Worm (Caenorhabditis elegans) whole organism, dauer: ENCODE measurements around the gene C50E3.15.

ENCODE experiments used
- unc-62 ChIP-seq: sonication (generic microtip); optimal IDR thresholded peaks from 2 replicates; lab custom pipeline; 2017; ENCODE audit warnings: missing biosample characterization, missing genetic modification reagents, missing genetic modification characterization

Gene C50E3.15

ce11 chrV:7618114-7618513 is at the start of gene C50E3.15:
Gene C50E3.15, plus strand, starts transcription at chrV:7618414.
- no peak for TF ChIP-seq unc-62 (GFP tag; lab: Kevin White, UChicago)

ce11 chrV:7570290-7570689 is 47.9 kb upstream of the C50E3.15 start, which contains the start of gene clec-212:
Gene clec-212, minus strand, starts transcription at chrV:7570390.
- TF ChIP-seq unc-62 (GFP tag; lab: Kevin White, UChicago): no peak

- TF ChIP-seq unc-62 (GFP tag; lab: Kevin White, UChicago): no peak
These were observed 47.3 kb upstream of the C50E3.15 start, which contains the start of gene F19F10.14 for ce11 chrV:7570955-7571354. Gene F19F10.14, minus strand, starts transcription at chrV:7571055.

ce11 chrV:7575563-7575962 is 42.7 kb upstream of the C50E3.15 start, which contains the start of the genes snu-66 and ints-9:
Gene snu-66, minus strand, starts transcription at chrV:7575670.
Gene ints-9, plus strand, starts transcription at chrV:7575802.
- TF ChIP-seq unc-62 (GFP tag; lab: Kevin White, UChicago): no peak

ce11 chrV:7580378-7580777 is 37.8 kb upstream of the C50E3.15 start, which contains the start of gene ets-6:
Gene ets-6, minus strand, starts transcription at chrV:7580546.
- TF ChIP-seq unc-62 (GFP tag; lab: Kevin White, UChicago): no peak

ce11 chrV:7587637-7588036 is 30.6 kb upstream of the C50E3.15 start, which contains the start of the genes F19F10.11 and C50E3.5:
Gene F19F10.11, minus strand, starts transcription at chrV:7587704.
Gene C50E3.5, plus strand, starts transcription at chrV:7587996.
- no peak for TF ChIP-seq unc-62 (GFP tag; lab: Kevin White, UChicago)

- TF ChIP-seq unc-62 (GFP tag; lab: Kevin White, UChicago): no peak
These were observed 27.8 kb upstream of the C50E3.15 start, which contains the start of gene C50E3.6 for ce11 chrV:7590454-7590853. Gene C50E3.6, minus strand, starts transcription at chrV:7590554.

ce11 chrV:7595132-7595531 is 23.1 kb upstream of the C50E3.15 start:
- TF ChIP-seq unc-62 (GFP tag; lab: Kevin White, UChicago): no peak

ce11 chrV:7598269-7598668 is 19.9 kb upstream of the C50E3.15 start, which contains the start of gene C50E3.7:
Gene C50E3.7, minus strand, starts transcription at chrV:7598369.
- TF ChIP-seq unc-62 (GFP tag; lab: Kevin White, UChicago): no peak

- TF ChIP-seq unc-62 (GFP tag; lab: Kevin White, UChicago): no peak
These were observed 18.1 kb upstream of the C50E3.15 start, which contains the start of gene C50E3.9 for ce11 chrV:7600149-7600548. Gene C50E3.9, minus strand, starts transcription at chrV:7600249.

ce11 chrV:7601443-7601842 is 16.8 kb upstream of the C50E3.15 start, which contains the start of gene scl-26:
Gene scl-26, minus strand, starts transcription at chrV:7601543.
- no peak for TF ChIP-seq unc-62 (GFP tag; lab: Kevin White, UChicago)

- TF ChIP-seq unc-62 (GFP tag; lab: Kevin White, UChicago): no peak
These were observed 14.8 kb upstream of the C50E3.15 start, which contains the start of gene C50E3.11 for ce11 chrV:7603404-7603803. Gene C50E3.11, minus strand, starts transcription at chrV:7603486.

ce11 chrV:7604858-7605257 is 13.4 kb upstream of the C50E3.15 start, which contains the start of gene clec-213:
Gene clec-213, plus strand, starts transcription at chrV:7605158.
- TF ChIP-seq unc-62 (GFP tag; lab: Kevin White, UChicago): no peak

- TF ChIP-seq unc-62 (GFP tag; lab: Kevin White, UChicago): no peak
These were observed 8.4 kb upstream of the C50E3.15 start, which contains the start of the genes folt-3 and clec-214 for ce11 chrV:7609698-7610420. Gene folt-3, minus strand, starts transcription at chrV:7609748. Gene clec-214, plus strand, starts transcription at chrV:7610370.

ce11 chrV:7612044-7612443 is 6.2 kb upstream of the C50E3.15 start, which contains the start of gene clec-215:
Gene clec-215, plus strand, starts transcription at chrV:7612344.
- no peak for TF ChIP-seq unc-62 (GFP tag; lab: Kevin White, UChicago)

ce11 chrV:7622011-7622465 is 3.8 kb downstream of the C50E3.15 start, which contains the start of gene C50E3.12:
Gene C50E3.12, minus strand, starts transcription at chrV:7622061.
- no peak for TF ChIP-seq unc-62 (GFP tag; lab: Kevin White, UChicago)
